Fruit fly (Drosophila melanogaster) whole organism, embryonic: Measurements from ENCODE around the gene bon.

Experiments used
- Ada2b ChIP-seq: fragments of 200-800 bp; sonication (Bioruptor generic); IDR thresholded peaks from 2 replicates; pipeline ENCODE4 v1.3.6; 2022; ENCODE audit warnings: missing biosample characterization, missing genetic modification characterization
- B-H2 ChIP-seq: fragments of 200-800 bp; sonication (Bioruptor generic); optimal IDR thresholded peaks from 2 replicates; lab custom pipeline; 2018; ENCODE audit warnings: missing biosample characterization, mild to moderate bottlenecking, missing genetic modification characterization
- CG1024 ChIP-seq: fragments of 200-800 bp; sonication (Bioruptor generic); IDR thresholded peaks from 2 replicates; pipeline ENCODE4 v1.3.6; 2022; ENCODE audit warnings: missing biosample characterization, missing genetic modification characterization
- CG10267 ChIP-seq: fragments of 200-800 bp; sonication (Bioruptor generic); optimal IDR thresholded peaks from 2 replicates; lab custom pipeline; 2018; ENCODE audit warnings: missing biosample characterization, mild to moderate bottlenecking, missing genetic modification characterization, moderate library complexity
- CG10979 ChIP-seq: fragments of 200-800 bp; sonication (Bioruptor generic); optimal IDR thresholded peaks from 2 replicates; lab custom pipeline; 2018; ENCODE audit warnings: missing biosample characterization, mild to moderate bottlenecking, missing genetic modification characterization, moderate library complexity
- CG12071 ChIP-seq: fragments of 200-800 bp; sonication (Bioruptor generic); optimal IDR thresholded peaks from 3 replicates; lab custom pipeline; 2018; ENCODE audit warnings: missing biosample characterization, mild to moderate bottlenecking, missing genetic modification characterization
- CG15514 ChIP-seq: fragments of 200-800 bp; sonication (Bioruptor generic); optimal IDR thresholded peaks from 3 replicates; lab custom pipeline; 2017; ENCODE audit warnings: missing biosample characterization, missing genetic modification characterization, mild to moderate bottlenecking, moderate library complexity, missing genetic modification reagents
- CG18262 ChIP-seq: fragments of 200-800 bp; optimal IDR thresholded peaks from 3 replicates; lab custom pipeline; 2019; ENCODE audit warnings: missing biosample characterization, mild to moderate bottlenecking, missing genetic modification characterization, moderate library complexity
- CG18764 ChIP-seq: fragments of 200-800 bp; sonication (Bioruptor generic); optimal IDR thresholded peaks from 3 replicates; lab custom pipeline; 2016; ENCODE audit warnings: missing biosample characterization, missing genetic modification characterization
- CG30020 ChIP-seq: fragments of 200-800 bp; optimal IDR thresholded peaks from 2 replicates; lab custom pipeline; 2019; ENCODE audit warnings: missing biosample characterization, mild to moderate bottlenecking, missing genetic modification characterization, moderate library complexity
- CG30431 ChIP-seq: fragments of 200-800 bp; sonication (Bioruptor generic); optimal IDR thresholded peaks from 2 replicates; lab custom pipeline; 2017; ENCODE audit warnings: missing biosample characterization, missing genetic modification characterization
- CG3407 ChIP-seq: fragments of 200-800 bp; sonication (Bioruptor generic); optimal IDR thresholded peaks from 2 replicates; lab custom pipeline; 2018; ENCODE audit warnings: missing biosample characterization, mild to moderate bottlenecking, missing genetic modification characterization
- CG34422 ChIP-seq: fragments of 200-800 bp; sonication (Bioruptor generic); IDR thresholded peaks from 3 replicates; pipeline ENCODE4 v1.3.6; 2022; ENCODE audit warnings: missing biosample characterization, missing genetic modification characterization
- CG42726 ChIP-seq: fragments of 200-800 bp; sonication (Bioruptor generic); IDR thresholded peaks from 2 replicates; pipeline ENCODE4 v1.3.6; 2022; ENCODE audit warnings: missing biosample characterization, missing genetic modification characterization; ENCODE audit not compliant: partially characterized antibody
- CG4360 ChIP-seq: fragments of 200-800 bp; sonication (Bioruptor generic); IDR thresholded peaks from 2 replicates; pipeline ENCODE4 v1.3.6; 2022; ENCODE audit warnings: missing biosample characterization, missing genetic modification characterization
- CG6272 ChIP-seq: fragments of 200-800 bp; sonication (Bioruptor generic); IDR thresholded peaks from 2 replicates; pipeline ENCODE4 v1.3.6; 2022; ENCODE audit warnings: missing biosample characterization, missing genetic modification characterization
- CG6765 ChIP-seq: fragments of 200-800 bp; sonication (Bioruptor generic); optimal IDR thresholded peaks from 3 replicates; lab custom pipeline; 2017; ENCODE audit warnings: missing biosample characterization, mild to moderate bottlenecking, missing genetic modification characterization
- CG7786 ChIP-seq: fragments of 200-800 bp; sonication (Bioruptor generic); optimal IDR thresholded peaks from 2 replicates; lab custom pipeline; 2016; ENCODE audit warnings: missing biosample characterization, missing genetic modification characterization
- CG7839 ChIP-seq: fragments of 200-800 bp; sonication (Bioruptor generic); optimal IDR thresholded peaks from 3 replicates; lab custom pipeline; 2018; ENCODE audit warnings: missing biosample characterization, mild to moderate bottlenecking, missing genetic modification characterization, moderate library complexity
- CG8281 ChIP-seq: fragments of 200-800 bp; sonication (Bioruptor generic); optimal IDR thresholded peaks from 2 replicates; lab custom pipeline; 2018; ENCODE audit warnings: missing biosample characterization, mild to moderate bottlenecking, missing genetic modification characterization, moderate library complexity
- CG8359 ChIP-seq: fragments of 200-800 bp; sonication (Bioruptor generic); optimal IDR thresholded peaks from 2 replicates; lab custom pipeline; 2017; ENCODE audit warnings: missing biosample characterization, mild to moderate bottlenecking, missing genetic modification characterization, borderline replicate concordance
- CG8388 ChIP-seq: fragments of 200-800 bp; sonication (Bioruptor generic); optimal IDR thresholded peaks from 2 replicates; lab custom pipeline; 2019; ENCODE audit warnings: missing biosample characterization, mild to moderate bottlenecking, missing genetic modification characterization, moderate library complexity
- E2f1 ChIP-seq: fragments of 200-800 bp; sonication (Bioruptor generic); IDR thresholded peaks from 2 replicates; pipeline ENCODE4 v1.3.6; 2022; ENCODE audit warnings: missing biosample characterization, missing genetic modification characterization
- E2f2 ChIP-seq: fragments of 200-800 bp; sonication (Bioruptor generic); IDR thresholded peaks from 2 replicates; pipeline ENCODE4 v1.3.6; 2022; ENCODE audit warnings: missing biosample characterization, missing genetic modification characterization
- H15 ChIP-seq: fragments of 200-800 bp; sonication (Bioruptor generic); IDR thresholded peaks from 3 replicates; pipeline ENCODE4 v1.3.6; 2022; ENCODE audit warnings: missing biosample characterization, missing genetic modification characterization
- Hr51 ChIP-seq, 2 experiments: fragments of 200-800 bp; sonication (Bioruptor generic); optimal IDR thresholded peaks; 2 replicates in 1 of 2; 3 replicates in 1 of 2; lab custom pipeline; 2016 to 2018; ENCODE audit warnings: missing biosample characterization in 2 of 2, missing genetic modification characterization in 2 of 2, mild to moderate bottlenecking in 1 of 2, moderate library complexity in 1 of 2
- Med ChIP-seq: fragments of 200-800 bp; sonication (Bioruptor generic); peaks from one replicate; lab custom pipeline; 2016; ENCODE audit warnings: missing biosample characterization, missing genetic modification characterization, mild to moderate bottlenecking, inconsistent platforms, moderate library complexity
- NC2α ChIP-seq: fragments of 200-800 bp; sonication (Bioruptor generic); optimal IDR thresholded peaks from 2 replicates; lab custom pipeline; 2016; ENCODE audit warnings: missing biosample characterization, missing genetic modification characterization
- NFAT ChIP-seq: fragments of 200-800 bp; sonication (Bioruptor generic); IDR thresholded peaks from 2 replicates; pipeline ENCODE4 v1.3.6; 2022; ENCODE audit warnings: missing biosample characterization, missing genetic modification characterization
- Opbp ChIP-seq: fragments of 200-800 bp; sonication (Bioruptor generic); IDR thresholded peaks from 3 replicates; pipeline ENCODE4 v1.3.6; 2022; ENCODE audit warnings: missing biosample characterization, missing genetic modification characterization; ENCODE audit not compliant: partially characterized antibody
- Optix ChIP-seq: fragments of 200-800 bp; sonication (Bioruptor generic); IDR thresholded peaks from 3 replicates; pipeline ENCODE4 v1.3.6; 2022; ENCODE audit warnings: missing biosample characterization, missing genetic modification characterization
- Ravus ChIP-seq: fragments of 200-800 bp; sonication (Bioruptor generic); IDR thresholded peaks from 2 replicates; pipeline ENCODE4 v1.3.6; 2022; ENCODE audit warnings: missing biosample characterization, missing genetic modification characterization
- Six4 ChIP-seq: fragments of 200-800 bp; sonication (Bioruptor generic); optimal IDR thresholded peaks from 2 replicates; lab custom pipeline; 2016; ENCODE audit warnings: missing biosample characterization, missing genetic modification characterization
- Sry-δ ChIP-seq: fragments of 200-800 bp; sonication (Bioruptor generic); optimal IDR thresholded peaks from 2 replicates; lab custom pipeline; 2016; ENCODE audit warnings: missing biosample characterization, missing genetic modification characterization
- YL-1 ChIP-seq: fragments of 200-800 bp; sonication (Bioruptor generic); optimal IDR thresholded peaks from 3 replicates; lab custom pipeline; 2017; ENCODE audit warnings: missing biosample characterization, mild to moderate bottlenecking, missing genetic modification characterization
- al ChIP-seq: fragments of 200-800 bp; sonication (Bioruptor generic); IDR thresholded peaks from 2 replicates; pipeline ENCODE4 v1.3.6; 2022; ENCODE audit warnings: missing biosample characterization, missing genetic modification characterization
- bowl ChIP-seq: fragments of 200-800 bp; sonication (Bioruptor generic); IDR thresholded peaks from 2 replicates; pipeline ENCODE4 v1.3.6; 2022; ENCODE audit warnings: missing biosample characterization, missing genetic modification characterization
- chif ChIP-seq, 2 experiments: fragments of 200-800 bp; sonication (Bioruptor generic); optimal IDR thresholded peaks; 3 replicates each; lab custom pipeline; 2016; ENCODE audit warnings: missing biosample characterization in 2 of 2, missing genetic modification characterization in 2 of 2
- ci ChIP-seq: fragments of 200-800 bp; sonication (Bioruptor generic); IDR thresholded peaks from 3 replicates; pipeline ENCODE4 v1.3.6; 2022; ENCODE audit warnings: missing biosample characterization, missing genetic modification characterization
- corto ChIP-seq: fragments of 200-800 bp; sonication (Bioruptor generic); optimal IDR thresholded peaks from 2 replicates; lab custom pipeline; 2016; ENCODE audit warnings: missing biosample characterization, mild to moderate bottlenecking, missing genetic modification characterization, moderate library complexity
- emc ChIP-seq: fragments of 200-800 bp; sonication (Bioruptor generic); optimal IDR thresholded peaks from 2 replicates; lab custom pipeline; 2016; ENCODE audit warnings: missing biosample characterization, missing genetic modification characterization
- eyg ChIP-seq: fragments of 200-800 bp; sonication (Bioruptor generic); optimal IDR thresholded peaks from 3 replicates; lab custom pipeline; 2016; ENCODE audit warnings: missing biosample characterization, missing genetic modification characterization
- gfzf ChIP-seq: fragments of 200-800 bp; sonication (Bioruptor generic); optimal IDR thresholded peaks from 2 replicates; lab custom pipeline; 2016; ENCODE audit warnings: missing biosample characterization, mild to moderate bottlenecking, missing genetic modification characterization, moderate library complexity
- knrl ChIP-seq: fragments of 200-800 bp; sonication (Bioruptor generic); IDR thresholded peaks from 3 replicates; pipeline ENCODE4 v1.3.6; 2022; ENCODE audit warnings: missing biosample characterization, missing genetic modification characterization; ENCODE audit not compliant: partially characterized antibody
- mirr ChIP-seq: fragments of 200-800 bp; sonication (Bioruptor generic); optimal IDR thresholded peaks from 3 replicates; lab custom pipeline; 2018; ENCODE audit warnings: missing biosample characterization, mild to moderate bottlenecking, missing genetic modification characterization
- otp ChIP-seq: fragments of 200-800 bp; sonication (Bioruptor generic); IDR thresholded peaks from 3 replicates; pipeline ENCODE4, ENCODE4 v1.3.6; 2022; ENCODE audit warnings: missing biosample characterization, missing genetic modification characterization
- repo ChIP-seq: fragments of 200-800 bp; sonication (Bioruptor generic); optimal IDR thresholded peaks from 2 replicates; lab custom pipeline; 2016; ENCODE audit warnings: missing biosample characterization, missing genetic modification characterization
- sens ChIP-seq: fragments of 200-800 bp; sonication (Bioruptor generic); peaks from one replicate; lab custom pipeline; 2016; ENCODE audit warnings: missing biosample characterization, missing genetic modification characterization
- stwl ChIP-seq: fragments of 200-800 bp; sonication (Bioruptor generic); optimal IDR thresholded peaks from 3 replicates; lab custom pipeline; 2018; ENCODE audit warnings: missing biosample characterization, mild to moderate bottlenecking, missing genetic modification characterization, moderate library complexity
- ttk ChIP-seq: fragments of 200-800 bp; sonication (Bioruptor generic); IDR thresholded peaks from 2 replicates; pipeline ENCODE4 v2.1.2; 2022; ENCODE audit warnings: missing biosample characterization, missing genetic modification characterization

bon gene

DNA sequence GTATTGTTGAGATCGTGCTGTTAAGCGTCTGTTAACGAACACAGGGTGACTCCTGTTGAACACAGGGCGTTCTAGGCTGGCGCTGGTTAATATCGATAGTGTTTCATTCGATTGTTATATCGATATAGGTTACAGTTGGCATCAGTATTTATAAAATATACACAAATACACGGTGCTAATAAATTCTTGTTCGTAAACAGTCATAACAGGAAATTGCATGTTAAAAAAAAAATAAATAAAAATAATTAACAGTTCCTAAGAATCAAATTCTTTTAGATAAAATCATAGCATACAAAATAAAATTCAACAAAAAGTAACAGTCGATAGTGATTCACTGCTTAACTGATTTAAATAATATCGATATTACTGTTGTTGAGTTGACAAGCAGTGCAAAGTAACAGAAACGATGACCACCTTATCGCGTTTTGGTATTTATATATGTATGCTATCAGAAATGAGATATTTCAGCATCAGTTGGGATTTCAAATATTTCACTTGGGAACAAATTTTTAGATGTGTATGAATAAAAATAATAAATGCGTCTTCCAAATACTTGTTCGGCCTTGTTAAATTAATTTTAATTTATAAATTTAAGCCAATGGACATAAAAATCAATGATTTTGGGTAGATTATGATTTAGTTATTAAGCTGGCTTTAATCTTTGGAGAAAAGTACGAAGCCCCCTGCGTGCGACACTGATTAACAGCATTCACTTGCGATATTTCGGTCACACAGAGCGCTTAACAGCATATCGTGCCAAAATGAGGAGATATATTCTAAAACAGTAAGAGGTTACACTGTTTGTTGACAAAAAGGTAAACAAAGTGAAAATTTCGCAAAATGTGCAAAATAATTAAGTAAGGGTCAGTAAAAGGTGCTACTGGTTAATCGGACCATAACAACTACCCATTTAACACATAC, 42.0 kb downstream of the bon start, which contains the start of the genes Pi3K92E and Lrrk (continued):
- TF ChIP-seq mirr (GFP tag; lab: Kevin White, UChicago) (no peak), CG30020 (peak; percentile 53), CG30431 (GFP tag; lab: Kevin White, UChicago) (no peak), Hr51 (GFP tag; optimal IDR thresholded peaks at IDR 0.05; lab: Kevin White, UChicago) (no peak), corto (GFP tag; lab: Kevin White, UChicago) (no peak), CG4360 (no peak), CG7786 (no peak), stwl (peak; percentile 4), CG42726 (peak; percentile 84), CG1024 (peak; percentile 17; the same call in 1 of the 2 replicates), NFAT (GFP tag; lab: Robert Waterston, UW) (peak; percentile 40; the same call in 1 of the 2 replicates), CG6272 (GFP tag; lab: Robert Waterston, UW) (no peak), Optix (GFP tag; lab: Robert Waterston, UW) (no peak), repo (no peak), emc (no peak), Ada2b (GFP tag; lab: Robert Waterston, UW) (no peak), CG10267 (no peak), CG10979 (tag; lab: Kevin White, UChicago) (no peak), CG8388 (GFP tag; lab: Kevin White, UChicago) (no peak), Six4 (GFP tag; lab: Kevin White, UChicago) (no peak), knrl (peak; percentile 89), gfzf (GFP tag; lab: Kevin White, UChicago) (peak; percentile 75), Sry-δ (no peak), CG3407 (no peak), B-H2 (GFP tag; lab: Kevin White, UChicago) (no peak), H15 (GFP tag; lab: Robert Waterston, UW) (no peak), CG8359 (GFP tag; lab: Kevin White, UChicago) (no peak), CG8281 (tag; lab: Kevin White, UChicago) (no peak), bowl (GFP tag; lab: Robert Waterston, UW) (no peak), Ravus (GFP tag; lab: Robert Waterston, UW) (no peak), CG18262 (tag; lab: Kevin White, UChicago) (no peak), CG18764 (GFP tag; lab: Kevin White, UChicago) (no peak)
- TF ChIP-seq, all 482 proteins: peak for 91

DNA sequence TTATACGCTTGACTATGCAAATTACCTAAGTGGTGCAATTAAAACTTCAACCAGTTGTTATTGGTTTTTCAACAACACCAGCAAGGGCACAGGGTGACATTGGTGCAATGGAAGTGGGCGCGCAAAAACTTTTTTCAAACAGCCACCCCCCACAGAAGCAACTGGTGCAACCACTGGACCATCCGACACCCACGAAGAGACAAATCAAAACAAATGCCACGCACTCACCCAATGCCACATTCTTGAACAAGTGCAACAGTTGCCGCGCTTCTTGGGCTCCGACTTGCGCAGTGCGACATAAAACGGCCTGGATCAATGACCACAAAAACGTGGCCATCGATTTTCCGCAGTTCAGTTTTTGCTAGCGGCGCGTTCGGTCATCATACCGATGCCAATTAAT, 42.8 kb downstream of the bon start:
- peak; percentile 30 for TF ChIP-seq CG15514 (GFP tag; lab: Kevin White, UChicago)
- TF ChIP-seq NC2α (GFP tag; lab: Kevin White, UChicago) = peak; percentile 16
- no peak for TF ChIP-seq chif (GFP tag; optimal IDR thresholded peaks at IDR 0.05; lab: Kevin White, UChicago)
- TF ChIP-seq CG18262 (tag; lab: Kevin White, UChicago) = no peak
- peak; percentile 71 for TF ChIP-seq Med (GFP tag; lab: Kevin White, UChicago)
- TF ChIP-seq CG34422 (GFP tag; lab: Robert Waterston, UW) = peak; percentile 65; the same call in 1 of the 3 replicates
- peak; percentile 15 for TF ChIP-seq CG12071 (GFP tag; lab: Kevin White, UChicago)
- TF ChIP-seq ci (GFP tag; lab: Robert Waterston, UW) = peak; percentile 58; the same call in 1 of the 3 replicates
- no peak for TF ChIP-seq ttk (GFP tag; lab: Robert Waterston, UW)
- TF ChIP-seq E2f2 (GFP tag; lab: Robert Waterston, UW) = peak; percentile 93
- peak; percentile 13 for TF ChIP-seq CG6765
- TF ChIP-seq E2f1 (GFP tag; lab: Robert Waterston, UW) = peak; percentile 28; the same call in 1 of the 2 replicates
- peak; percentile 49 for TF ChIP-seq YL-1 (GFP tag; lab: Kevin White, UChicago)
- 0 out of 2 replicates have a peak, but pooled peaks have one; percentile 9 for TF ChIP-seq CG4360
- TF ChIP-seq al = 0 out of 2 replicates have a peak, but pooled peaks have one; percentile 7
- TF ChIP-seq eyg (GFP tag; lab: Kevin White, UChicago) = peak; percentile 5
- TF ChIP-seq CG7839 (tag; lab: Kevin White, UChicago) = no peak
- TF ChIP-seq sens = no peak
- 0 out of 3 replicates have a peak, but pooled peaks have one; percentile 26 for TF ChIP-seq Opbp (GFP tag; lab: Robert Waterston, UW)
- TF ChIP-seq otp (GFP tag; lab: Robert Waterston, UW) = 0 out of 3 replicates have a peak, but pooled peaks have one; percentile 41
